Fruit fly (Drosophila melanogaster) whole organism, embryonic: ENCODE data around the gene CG5087.

Source experiments
- Aef1 ChIP-seq: fragments of 200-800 bp; sonication (Bioruptor generic); IDR thresholded peaks from 3 replicates; pipeline ENCODE4 v1.3.6; 2022; ENCODE audit warnings: missing biosample characterization, missing genetic modification characterization
- BtbVII ChIP-seq: fragments of 200-800 bp; sonication (Bioruptor generic); optimal IDR thresholded peaks from 3 replicates; lab custom pipeline; 2017; ENCODE audit warnings: missing biosample characterization, mild to moderate bottlenecking, missing genetic modification characterization
- CG11085 ChIP-seq: fragments of 200-800 bp; sonication (Bioruptor generic); IDR thresholded peaks from 2 replicates; pipeline ENCODE4 v1.3.6; 2022; ENCODE audit warnings: missing biosample characterization, missing genetic modification characterization
- CG1233 ChIP-seq: fragments of 200-800 bp; sonication (Bioruptor generic); optimal IDR thresholded peaks from 4 replicates; lab custom pipeline; 2018; ENCODE audit warnings: missing biosample characterization, mild to moderate bottlenecking, missing genetic modification characterization
- CG13296 ChIP-seq: fragments of 200-800 bp; sonication (Bioruptor generic); optimal IDR thresholded peaks from 3 replicates; lab custom pipeline; 2018; ENCODE audit warnings: missing biosample characterization, mild to moderate bottlenecking, missing genetic modification characterization
- CG16815 ChIP-seq: fragments of 200-800 bp; sonication (Bioruptor generic); optimal IDR thresholded peaks from 3 replicates; lab custom pipeline; 2017; ENCODE audit warnings: missing biosample characterization, mild to moderate bottlenecking, missing genetic modification characterization
- CG17359 ChIP-seq: fragments of 200-800 bp; sonication (Bioruptor generic); optimal IDR thresholded peaks from 3 replicates; lab custom pipeline; 2018; ENCODE audit warnings: missing biosample characterization, mild to moderate bottlenecking, missing genetic modification characterization, moderate library complexity
- CG17612 ChIP-seq: fragments of 200-800 bp; sonication (Bioruptor generic); IDR thresholded peaks from 2 replicates; pipeline ENCODE4 v1.3.6; 2022; ENCODE audit warnings: missing biosample characterization, missing genetic modification characterization
- CG30020 ChIP-seq: fragments of 200-800 bp; optimal IDR thresholded peaks from 2 replicates; lab custom pipeline; 2019; ENCODE audit warnings: missing biosample characterization, mild to moderate bottlenecking, missing genetic modification characterization, moderate library complexity
- CG34224 ChIP-seq: fragments of 200-800 bp; sonication (Bioruptor generic); IDR thresholded peaks from 3 replicates; pipeline ENCODE4 v1.3.6; 2022; ENCODE audit warnings: missing biosample characterization, missing genetic modification characterization; ENCODE audit not compliant: partially characterized antibody
- CG3726 ChIP-seq: fragments of 200-800 bp; sonication (Bioruptor generic); IDR thresholded peaks from 3 replicates; pipeline ENCODE4, ENCODE4 v1.3.6; 2022; ENCODE audit warnings: missing biosample characterization, missing genetic modification characterization
- CG42726 ChIP-seq: fragments of 200-800 bp; sonication (Bioruptor generic); IDR thresholded peaks from 2 replicates; pipeline ENCODE4 v1.3.6; 2022; ENCODE audit warnings: missing biosample characterization, missing genetic modification characterization; ENCODE audit not compliant: partially characterized antibody
- CG4404 ChIP-seq: fragments of 200-800 bp; sonication (Bioruptor generic); IDR thresholded peaks from 2 replicates; pipeline ENCODE4 v1.3.6; 2022; ENCODE audit warnings: missing biosample characterization, missing genetic modification characterization
- CG7839 ChIP-seq: fragments of 200-800 bp; sonication (Bioruptor generic); optimal IDR thresholded peaks from 3 replicates; lab custom pipeline; 2018; ENCODE audit warnings: missing biosample characterization, mild to moderate bottlenecking, missing genetic modification characterization, moderate library complexity
- Chrac-16 ChIP-seq: fragments of 200-800 bp; sonication (Bioruptor generic); optimal IDR thresholded peaks from 3 replicates; lab custom pipeline; 2016; ENCODE audit warnings: missing biosample characterization, missing genetic modification characterization
- Dip2 ChIP-seq: fragments of 200-800 bp; sonication (Bioruptor generic); IDR thresholded peaks from 2 replicates; pipeline ENCODE4 v1.3.6; 2022; ENCODE audit warnings: missing biosample characterization, missing genetic modification characterization
- E2f2 ChIP-seq: fragments of 200-800 bp; sonication (Bioruptor generic); IDR thresholded peaks from 2 replicates; pipeline ENCODE4 v1.3.6; 2022; ENCODE audit warnings: missing biosample characterization, missing genetic modification characterization
- Fer3 ChIP-seq: fragments of 200-800 bp; sonication (Bioruptor generic); optimal IDR thresholded peaks from 2 replicates; lab custom pipeline; 2018; ENCODE audit warnings: missing biosample characterization, mild to moderate bottlenecking, missing genetic modification characterization, moderate library complexity
- HLH54F ChIP-seq: fragments of 200-800 bp; sonication (Bioruptor generic); optimal IDR thresholded peaks from 3 replicates; lab custom pipeline; 2016; ENCODE audit warnings: missing biosample characterization, missing genetic modification characterization
- HmgD ChIP-seq: fragments of 200-800 bp; sonication (Bioruptor generic); optimal IDR thresholded peaks from 3 replicates; lab custom pipeline; 2016; ENCODE audit warnings: missing biosample characterization, missing genetic modification characterization
- Hr78 ChIP-seq, 2 experiments: fragments of 200-800 bp in 1 of 2; fragments of >200 bp in 1 of 2; sonication (Bioruptor generic) in 1 of 2; optimal IDR thresholded peaks; 2 replicates each; lab custom pipeline; 2017 to 2019; ENCODE audit warnings: missing biosample characterization in 2 of 2, missing genetic modification characterization in 2 of 2, mild to moderate bottlenecking in 1 of 2, moderate library complexity in 1 of 2
- Jarid2 ChIP-seq: fragments of 200-800 bp; sonication (Bioruptor generic); optimal IDR thresholded peaks from 3 replicates; lab custom pipeline; 2017; ENCODE audit warnings: mild to moderate bottlenecking, missing biosample characterization, missing genetic modification reagents, missing genetic modification characterization
- Lhr ChIP-seq: fragments of 200-800 bp; sonication (Bioruptor generic); optimal IDR thresholded peaks from 3 replicates; lab custom pipeline; 2017; ENCODE audit warnings: mild to moderate bottlenecking, missing biosample characterization, missing genetic modification reagents, missing genetic modification characterization
- NC2α ChIP-seq: fragments of 200-800 bp; sonication (Bioruptor generic); optimal IDR thresholded peaks from 2 replicates; lab custom pipeline; 2016; ENCODE audit warnings: missing biosample characterization, missing genetic modification characterization
- Nf-YC ChIP-seq: fragments of 200-800 bp; optimal IDR thresholded peaks from 3 replicates; lab custom pipeline; 2019; ENCODE audit warnings: missing biosample characterization, mild to moderate bottlenecking, missing genetic modification characterization, moderate library complexity
- Poxn ChIP-seq: fragments of 200-800 bp; sonication (Bioruptor generic); IDR thresholded peaks from 2 replicates; pipeline ENCODE4 v1.3.6; 2022; ENCODE audit warnings: missing biosample characterization, missing genetic modification characterization
- Scr ChIP-seq: fragments of 200-800 bp; sonication (Bioruptor generic); IDR thresholded peaks from 2 replicates; pipeline ENCODE4 v1.3.6; 2022; ENCODE audit warnings: missing biosample characterization, missing genetic modification characterization; ENCODE audit not compliant: partially characterized antibody
- Spps ChIP-seq: fragments of 200-800 bp; sonication (Bioruptor generic); optimal IDR thresholded peaks from 2 replicates; lab custom pipeline; 2018; ENCODE audit warnings: missing biosample characterization, mild to moderate bottlenecking, missing genetic modification characterization
- Trl ChIP-seq, 3 experiments: fragments of >200 bp in 2 of 3; fragments of 200-800 bp in 1 of 3; sonication (Bioruptor generic) in 1 of 3; optimal IDR thresholded peaks; 2 replicates in 1 of 3; 3 replicates in 2 of 3; lab custom pipeline; 2016 to 2017; ENCODE audit warnings: missing biosample characterization in 1 of 3, missing genetic modification characterization in 1 of 3
- ab ChIP-seq: fragments of 200-800 bp; sonication (Bioruptor generic); optimal IDR thresholded peaks from 2 replicates; lab custom pipeline; 2016; ENCODE audit warnings: missing biosample characterization, missing genetic modification characterization
- amos ChIP-seq: fragments of 200-800 bp; sonication (Bioruptor generic); IDR thresholded peaks from 2 replicates; pipeline ENCODE4 v1.3.6; 2022; ENCODE audit warnings: missing biosample characterization, missing genetic modification characterization; ENCODE audit not compliant: partially characterized antibody
- ase ChIP-seq: fragments of 200-800 bp; sonication (Bioruptor generic); IDR thresholded peaks from 3 replicates; pipeline ENCODE4 v1.3.6; 2022; ENCODE audit warnings: missing biosample characterization, missing genetic modification characterization
- cas ChIP-seq: fragments of 200-800 bp; sonication (Bioruptor generic); IDR thresholded peaks from 2 replicates; pipeline ENCODE4 v1.3.6; 2022; ENCODE audit warnings: missing biosample characterization, missing genetic modification characterization
- dmrt99B ChIP-seq: fragments of 200-800 bp; sonication (Bioruptor generic); optimal IDR thresholded peaks from 2 replicates; lab custom pipeline; 2018; ENCODE audit warnings: missing biosample characterization, mild to moderate bottlenecking, missing genetic modification characterization, moderate library complexity
- dysf ChIP-seq: fragments of 200-800 bp; sonication (Bioruptor generic); IDR thresholded peaks from 3 replicates; pipeline ENCODE4 v1.3.6; 2022; ENCODE audit warnings: missing biosample characterization, missing genetic modification characterization
- esg ChIP-seq: fragments of 200-800 bp; sonication (Bioruptor generic); conservative IDR thresholded peaks from 2 replicates; pipeline ENCODE4 v1.3.6; 2022; ENCODE audit warnings: missing biosample characterization, missing genetic modification characterization
- ftz-f1 ChIP-seq: fragments of 200-800 bp; sonication (Bioruptor generic); optimal IDR thresholded peaks from 2 replicates; lab custom pipeline; 2016; ENCODE audit warnings: missing biosample characterization, missing genetic modification characterization
- fu2 ChIP-seq: fragments of 200-800 bp; sonication (Bioruptor generic); optimal IDR thresholded peaks from 2 replicates; lab custom pipeline; 2016; ENCODE audit warnings: missing biosample characterization, missing genetic modification characterization
- hth ChIP-seq: fragments of >200 bp; optimal IDR thresholded peaks from 2 replicates; lab custom pipeline; 2017; ENCODE audit warnings: inconsistent platforms
- luna ChIP-seq: fragments of 200-800 bp; sonication (Bioruptor generic); optimal IDR thresholded peaks from 2 replicates; lab custom pipeline; 2016; ENCODE audit warnings: missing biosample characterization, missing genetic modification characterization
- nerfin-1 ChIP-seq: fragments of 200-800 bp; sonication (Bioruptor generic); optimal IDR thresholded peaks from 3 replicates; lab custom pipeline; 2019; ENCODE audit warnings: missing biosample characterization, mild to moderate bottlenecking, missing genetic modification characterization, moderate library complexity
- pho ChIP-seq: fragments of 200-800 bp; sonication (Bioruptor generic); optimal IDR thresholded peaks from 2 replicates; lab custom pipeline; 2016; ENCODE audit warnings: missing biosample characterization, missing genetic modification characterization
- sna ChIP-seq: fragments of 200-800 bp; sonication (Bioruptor generic); IDR thresholded peaks from 2 replicates; pipeline ENCODE4 v1.3.6; 2022; ENCODE audit warnings: missing biosample characterization, missing genetic modification characterization; ENCODE audit not compliant: partially characterized antibody
- so ChIP-seq: fragments of 200-800 bp; sonication (Bioruptor generic); IDR thresholded peaks from 3 replicates; pipeline ENCODE4 v1.3.6; 2022; ENCODE audit warnings: missing biosample characterization, missing genetic modification characterization
- sr ChIP-seq: fragments of 200-800 bp; sonication (Bioruptor generic); IDR thresholded peaks from 3 replicates; pipeline ENCODE4 v1.3.6; 2022; ENCODE audit warnings: missing biosample characterization, missing genetic modification characterization
- tio ChIP-seq: fragments of 200-800 bp; sonication (Bioruptor generic); optimal IDR thresholded peaks from 2 replicates; lab custom pipeline; 2017; ENCODE audit warnings: missing biosample characterization, missing genetic modification characterization, inconsistent platforms
- trem ChIP-seq: fragments of 200-800 bp; optimal IDR thresholded peaks from 3 replicates; lab custom pipeline; 2019; ENCODE audit warnings: missing biosample characterization, mild to moderate bottlenecking, missing genetic modification characterization, moderate library complexity
- usp ChIP-seq: fragments of >200 bp; optimal IDR thresholded peaks from 2 replicates; lab custom pipeline; 2017; ENCODE audit warnings: missing biosample characterization, missing genetic modification characterization
- vvl ChIP-seq: fragments of 200-800 bp; sonication (Bioruptor generic); IDR thresholded peaks from 2 replicates; pipeline ENCODE4 v1.3.6; 2022; ENCODE audit warnings: missing biosample characterization, missing genetic modification characterization
- wdn ChIP-seq: fragments of 200-800 bp; sonication (Bioruptor generic); IDR thresholded peaks from 2 replicates; pipeline ENCODE4 v1.3.6; 2022; ENCODE audit warnings: missing biosample characterization, missing genetic modification characterization
- zen ChIP-seq: fragments of 200-800 bp; sonication (Bioruptor generic); optimal IDR thresholded peaks from 3 replicates; lab custom pipeline; 2018; ENCODE audit warnings: missing biosample characterization, mild to moderate bottlenecking, missing genetic modification characterization, moderate library complexity

Gene CG5087

dm6 chr3L:9025680-9026079, 27.7 kb downstream of the CG5087 start (continued):
- no peak for TF ChIP-seq usp (GFP tag; lab: Kevin White, UChicago)
- peak; percentile 89 for TF ChIP-seq Aef1 (GFP tag; lab: Robert Waterston, UW)
- TF ChIP-seq CG13296: peak; percentile 76
- TF ChIP-seq Chrac-16 (GFP tag; lab: Kevin White, UChicago): peak; percentile 78
- no peak for TF ChIP-seq Poxn (GFP tag; lab: Robert Waterston, UW)
- no peak for TF ChIP-seq hth (lab: Kevin White, UChicago)
- no peak for TF ChIP-seq CG34224 (GFP tag; lab: Robert Waterston, UW)
- peak; percentile 37 for TF ChIP-seq ab
- TF ChIP-seq so (GFP tag; lab: Robert Waterston, UW): peak; percentile 88
- no peak for TF ChIP-seq Scr (GFP tag; lab: Robert Waterston, UW)
- peak; percentile 91 for TF ChIP-seq esg (GFP tag; lab: Robert Waterston, UW)
- peak; percentile 40 for TF ChIP-seq CG30020 (tag; lab: Kevin White, UChicago)
- TF ChIP-seq CG11085 (GFP tag; lab: Robert Waterston, UW): peak; percentile 54
- TF ChIP-seq trem (tag; lab: Kevin White, UChicago): peak; percentile 71
- TF ChIP-seq E2f2 (GFP tag; lab: Robert Waterston, UW): peak; percentile 71
- TF ChIP-seq Trl (optimal IDR thresholded peaks at IDR 0.05; lab: Kevin White, UChicago): no peak
- TF ChIP-seq Trl (GFP tag; optimal IDR thresholded peaks at IDR 0.05; lab: Kevin White, UChicago): peak; percentile 76
- peak; percentile 93 for TF ChIP-seq CG7839 (tag; lab: Kevin White, UChicago)
- peak; percentile 74 for TF ChIP-seq zen (tag; lab: Kevin White, UChicago)
- peak; percentile 63 for TF ChIP-seq wdn
- TF ChIP-seq HmgD (GFP tag; lab: Kevin White, UChicago): no peak
- peak; percentile 38 for TF ChIP-seq NC2α (GFP tag; lab: Kevin White, UChicago)
- TF ChIP-seq ftz-f1 (GFP tag; lab: Kevin White, UChicago): no peak
- TF ChIP-seq pho: peak; percentile 63
- peak; percentile 95 for TF ChIP-seq dmrt99B (tag; lab: Kevin White, UChicago)
- TF ChIP-seq Dip2 (GFP tag; lab: Robert Waterston, UW): 0 out of 2 replicates have a peak, but pooled peaks have one; percentile 20
- TF ChIP-seq Spps (tag; lab: Kevin White, UChicago): peak; percentile 47
- TF ChIP-seq CG4404 (GFP tag; lab: Robert Waterston, UW): peak; percentile 89
- peak; percentile 38 for TF ChIP-seq luna (GFP tag; lab: Kevin White, UChicago)
- peak; percentile 72; the same call in 1 of the 2 replicates for TF ChIP-seq cas (GFP tag; lab: Robert Waterston, UW)
- TF ChIP-seq HLH54F: peak; percentile 77
- peak; percentile 50 for TF ChIP-seq CG16815 (GFP tag; lab: Kevin White, UChicago)
- peak; percentile 79 for TF ChIP-seq Fer3
- peak; percentile 93 for TF ChIP-seq dysf
- TF ChIP-seq Lhr: peak; percentile 38
- TF ChIP-seq sna (GFP tag; lab: Robert Waterston, UW): no peak
- peak; percentile 78 for TF ChIP-seq CG1233 (GFP tag; lab: Kevin White, UChicago)
- TF ChIP-seq CG3726 (GFP tag; lab: Robert Waterston, UW): peak; percentile 86
- peak; percentile 92 for TF ChIP-seq ase (GFP tag; lab: Robert Waterston, UW)
- peak; percentile 51 for TF ChIP-seq fu2 (GFP tag; lab: Kevin White, UChicago)
- peak; percentile 70 for TF ChIP-seq tio (GFP tag; lab: Kevin White, UChicago)
- TF ChIP-seq CG42726: no peak
- peak; percentile 78 for TF ChIP-seq nerfin-1
- peak; percentile 49 for TF ChIP-seq Jarid2 (GFP tag; lab: Kevin White, UChicago)
- peak; percentile 65 for TF ChIP-seq BtbVII (GFP tag; lab: Kevin White, UChicago)
- peak; percentile 26 for TF ChIP-seq Nf-YC (tag; lab: Kevin White, UChicago)
- TF ChIP-seq vvl (GFP tag; lab: Robert Waterston, UW): peak; percentile 95
- TF ChIP-seq amos (GFP tag; lab: Robert Waterston, UW): no peak
- peak; percentile 86 for TF ChIP-seq CG17359 (tag; lab: Kevin White, UChicago)
- TF ChIP-seq CG17612 (GFP tag; lab: Robert Waterston, UW): peak; percentile 73
- peak; percentile 65; the same call in 2 of the 3 replicates for TF ChIP-seq sr (GFP tag; lab: Robert Waterston, UW)
- TF ChIP-seq Hr78 (GFP tag; optimal IDR thresholded peaks at IDR 0.05; lab: Kevin White, UChicago): peak in 1 of 2 experiments; percentile 63
